7 worm cellular contexts compared by ENCODE assay signal in genomic region chrV:1480841-1481240, ce11.
TF ChIP-seq lines count a peak whose summit lies in the region.

No protein-coding gene starts in this region.

TF ChIP-seq in whole organism, L1 larva, 84 proteins besides CTCF, POLR2A, EP300 and RAD21 (continues in another document):
- TF ChIP-seq ztf-4 (tag; optimal IDR thresholded peaks at IDR 0.05; lab: Kevin White, UChicago), result no peak
- no peak for TF ChIP-seq lin-13 (GFP tag; optimal IDR thresholded peaks at IDR 0.05; lab: Kevin White, UChicago)
- no peak for TF ChIP-seq lin-15B (tag; optimal IDR thresholded peaks at IDR 0.05; lab: Kevin White, UChicago)
- no peak for TF ChIP-seq unc-86 (tag; optimal IDR thresholded peaks at IDR 0.05; lab: Kevin White, UChicago)
- no peak for TF ChIP-seq elt-2 (tag; optimal IDR thresholded peaks at IDR 0.05; lab: Kevin White, UChicago)
- peak; percentile 41 for TF ChIP-seq snu-23 (GFP tag; optimal IDR thresholded peaks at IDR 0.05; lab: Kevin White, UChicago)
- TF ChIP-seq tbx-2 (tag; optimal IDR thresholded peaks at IDR 0.05; lab: Kevin White, UChicago), result peak; percentile 37
- TF ChIP-seq ceh-90 (tag; optimal IDR thresholded peaks at IDR 0.05; lab: Kevin White, UChicago), result no peak
- TF ChIP-seq aha-1 (tag; optimal IDR thresholded peaks at IDR 0.05; lab: Kevin White, UChicago), result no peak
- TF ChIP-seq irx-1 (tag; optimal IDR thresholded peaks at IDR 0.05; lab: Kevin White, UChicago), result peak; percentile 11
- TF ChIP-seq nhr-237 (tag; optimal IDR thresholded peaks at IDR 0.05; lab: Kevin White, UChicago), result no peak
- no peak for TF ChIP-seq egl-27 (tag; optimal IDR thresholded peaks at IDR 0.05; lab: Kevin White, UChicago)
- TF ChIP-seq sptf-1 (tag; optimal IDR thresholded peaks at IDR 0.05; lab: Kevin White, UChicago), result no peak
- TF ChIP-seq sup-37 (GFP tag; optimal IDR thresholded peaks at IDR 0.05; lab: Kevin White, UChicago), result no peak

TF ChIP-seq in whole organism, L2 larva, 48 proteins besides CTCF, POLR2A, EP300 and RAD21 (continues in another document):
- TF ChIP-seq aly-2 (tag; optimal IDR thresholded peaks at IDR 0.05; lab: Kevin White, UChicago), result no peak
- no peak for TF ChIP-seq Y55F3AM.14 (GFP tag; optimal IDR thresholded peaks at IDR 0.05; lab: Kevin White, UChicago)
- no peak for TF ChIP-seq dmd-4 (tag; optimal IDR thresholded peaks at IDR 0.05; lab: Kevin White, UChicago)
- TF ChIP-seq skn-1 (tag; optimal IDR thresholded peaks at IDR 0.05; lab: Kevin White, UChicago), result no peak
- no peak for TF ChIP-seq nhr-237 (tag; optimal IDR thresholded peaks at IDR 0.05; lab: Kevin White, UChicago)
- no peak for TF ChIP-seq zag-1 (tag; optimal IDR thresholded peaks at IDR 0.05; lab: Kevin White, UChicago)
- TF ChIP-seq sma-9 (GFP tag; optimal IDR thresholded peaks at IDR 0.05; lab: Kevin White, UChicago), result peak; percentile 6
- no peak for TF ChIP-seq sma-9 (tag; optimal IDR thresholded peaks at IDR 0.05; lab: Kevin White, UChicago)
- no peak for TF ChIP-seq C34F6.9 (tag; optimal IDR thresholded peaks at IDR 0.05; lab: Kevin White, UChicago)
- TF ChIP-seq nhr-77 (tag; optimal IDR thresholded peaks at IDR 0.05; lab: Kevin White, UChicago), result no peak
- TF ChIP-seq blmp-1 (tag; optimal IDR thresholded peaks at IDR 0.05; lab: Kevin White, UChicago; ENCODE audit: insufficient read depth), result no peak
- no peak for TF ChIP-seq lin-13 (GFP tag; optimal IDR thresholded peaks at IDR 0.05; lab: Kevin White, UChicago)
- TF ChIP-seq nhr-25 (tag; optimal IDR thresholded peaks at IDR 0.05; lab: Kevin White, UChicago), result no peak
- TF ChIP-seq F13H6.1 (tag; optimal IDR thresholded peaks at IDR 0.05; lab: Kevin White, UChicago), result peak; percentile 58

TF ChIP-seq in whole organism, L3 larva, 47 proteins besides CTCF, POLR2A, EP300 and RAD21:
- TF ChIP-seq egl-5 (tag; optimal IDR thresholded peaks at IDR 0.05; lab: Kevin White, UChicago) (peak; percentile 73), nhr-67 (tag; optimal IDR thresholded peaks at IDR 0.05; lab: Kevin White, UChicago) (no peak)

TF ChIP-seq in whole organism, L4 larva, 104 proteins besides CTCF, POLR2A, EP300 and RAD21:
- TF ChIP-seq hlh-11 (tag; optimal IDR thresholded peaks at IDR 0.05; lab: Kevin White, UChicago), result no peak
- no peak for TF ChIP-seq zfp-2 (tag; optimal IDR thresholded peaks at IDR 0.05; lab: Kevin White, UChicago)
- TF ChIP-seq daf-16 (GFP tag; optimal IDR thresholded peaks at IDR 0.05; lab: Kevin White, UChicago), result peak in 1 of 2 experiments; percentile 1
- no peak for TF ChIP-seq daf-16 (tag; optimal IDR thresholded peaks at IDR 0.05; lab: Kevin White, UChicago)
- TF ChIP-seq nhr-11 (tag; optimal IDR thresholded peaks at IDR 0.05; lab: Kevin White, UChicago), result peak; percentile 39

TF ChIP-seq in whole organism, late embryonic, 69 proteins besides CTCF, POLR2A, EP300 and RAD21:
- TF ChIP-seq pag-3 (tag; optimal IDR thresholded peaks at IDR 0.05; lab: Kevin White, UChicago; ENCODE audit: borderline replicate concordance) (no peak), ceh-18 (tag; optimal IDR thresholded peaks at IDR 0.05; lab: Kevin White, UChicago) (peak; percentile 60)
TF ChIP-seq in whole organism, late embryonic: peak in this region for 1.

TF ChIP-seq in whole organism, mixed stage, embryonic, 35 proteins besides CTCF, POLR2A, EP300 and RAD21:
- peak; percentile 69 for TF ChIP-seq hlh-1 (tag; optimal IDR thresholded peaks at IDR 0.05; lab: Kevin White, UChicago)
- no peak for TF ChIP-seq bed-3 (GFP tag; optimal IDR thresholded peaks at IDR 0.05; lab: Kevin White, UChicago)

TF ChIP-seq in whole organism, young adult, 124 proteins besides CTCF, POLR2A, EP300 and RAD21:
- TF ChIP-seq ets-4 (GFP tag; optimal IDR thresholded peaks at IDR 0.05; lab: Kevin White, UChicago), result no peak
- TF ChIP-seq K12H6.12 (tag; optimal IDR thresholded peaks at IDR 0.05; lab: Kevin White, UChicago), result peak; percentile 37
TF ChIP-seq in whole organism, young adult: peak in this region for 1.
